Fruit fly (Drosophila melanogaster) whole organism, embryonic: ENCODE results near the gene CG1575.

Source experiments
- ATbp ChIP-seq: fragments of 200-800 bp; sonication (Bioruptor generic); optimal IDR thresholded peaks from 2 replicates; lab custom pipeline; 2017; ENCODE audit warnings: missing biosample characterization, mild to moderate bottlenecking, missing genetic modification characterization, missing genetic modification reagents
- B-H2 ChIP-seq: fragments of 200-800 bp; sonication (Bioruptor generic); optimal IDR thresholded peaks from 2 replicates; lab custom pipeline; 2018; ENCODE audit warnings: missing biosample characterization, mild to moderate bottlenecking, missing genetic modification characterization
- C15 ChIP-seq: fragments of 200-800 bp; sonication (Bioruptor generic); IDR thresholded peaks from 3 replicates; pipeline ENCODE4 v1.3.6; 2022; ENCODE audit warnings: missing biosample characterization, missing genetic modification characterization
- CG11093 ChIP-seq: fragments of 200-800 bp; sonication (Bioruptor generic); IDR thresholded peaks from 3 replicates; pipeline ENCODE4 v1.3.6; 2022; ENCODE audit warnings: missing biosample characterization, missing genetic modification characterization
- CG11456 ChIP-seq: fragments of 200-800 bp; sonication (Bioruptor generic); IDR thresholded peaks from 3 replicates; pipeline ENCODE4 v1.3.6; 2022; ENCODE audit warnings: missing biosample characterization, missing genetic modification characterization
- CG12104 ChIP-seq: fragments of 200-800 bp; sonication (Bioruptor generic); optimal IDR thresholded peaks from 3 replicates; lab custom pipeline; 2016; ENCODE audit warnings: missing biosample characterization, missing genetic modification characterization
- CG1233 ChIP-seq: fragments of 200-800 bp; sonication (Bioruptor generic); optimal IDR thresholded peaks from 4 replicates; lab custom pipeline; 2018; ENCODE audit warnings: missing biosample characterization, mild to moderate bottlenecking, missing genetic modification characterization
- CG13775 ChIP-seq: fragments of 200-800 bp; sonication (Bioruptor generic); optimal IDR thresholded peaks from 3 replicates; lab custom pipeline; 2017; ENCODE audit warnings: missing biosample characterization, mild to moderate bottlenecking, missing genetic modification characterization
- CG14441 ChIP-seq: fragments of 200-800 bp; sonication (Bioruptor generic); IDR thresholded peaks from 2 replicates; pipeline ENCODE4 v1.3.6; 2022; ENCODE audit warnings: missing biosample characterization, missing genetic modification characterization
- CG1832 ChIP-seq: fragments of 200-800 bp; sonication (Bioruptor generic); optimal IDR thresholded peaks from 2 replicates; lab custom pipeline; 2017; ENCODE audit warnings: missing biosample characterization, mild to moderate bottlenecking, missing genetic modification characterization, inconsistent platforms
- CG2678 ChIP-seq: fragments of 200-800 bp; sonication (Bioruptor generic); optimal IDR thresholded peaks from 3 replicates; lab custom pipeline; 2019; ENCODE audit warnings: missing biosample characterization, mild to moderate bottlenecking, missing genetic modification characterization, moderate library complexity
- CG3281 ChIP-seq: fragments of 200-800 bp; sonication (Bioruptor generic); optimal IDR thresholded peaks from 3 replicates; lab custom pipeline; 2017; ENCODE audit warnings: missing biosample characterization, mild to moderate bottlenecking, missing genetic modification characterization
- CG4282 ChIP-seq: fragments of 200-800 bp; sonication (Bioruptor generic); optimal IDR thresholded peaks from 2 replicates; lab custom pipeline; 2016; ENCODE audit warnings: missing biosample characterization, missing genetic modification characterization
- CG4730 ChIP-seq: fragments of 200-800 bp; sonication (Bioruptor generic); IDR thresholded peaks from 2 replicates; pipeline ENCODE4 v1.3.6; 2022; ENCODE audit warnings: missing biosample characterization, missing genetic modification characterization
- CG4820 ChIP-seq: fragments of 200-800 bp; sonication (Bioruptor generic); optimal IDR thresholded peaks from 3 replicates; lab custom pipeline; 2016; ENCODE audit warnings: missing biosample characterization, missing genetic modification characterization
- CG7556 ChIP-seq: fragments of 200-800 bp; sonication (Bioruptor generic); optimal IDR thresholded peaks from 2 replicates; lab custom pipeline; 2017; ENCODE audit warnings: missing biosample characterization, mild to moderate bottlenecking, missing genetic modification characterization
- CG9876 ChIP-seq: fragments of 200-800 bp; sonication (Bioruptor generic); optimal IDR thresholded peaks from 2 replicates; lab custom pipeline; 2016; ENCODE audit warnings: missing biosample characterization, missing genetic modification characterization
- CoRest ChIP-seq: fragments of 200-800 bp; sonication (Bioruptor generic); optimal IDR thresholded peaks from 3 replicates; lab custom pipeline; 2018; ENCODE audit warnings: missing biosample characterization, mild to moderate bottlenecking, missing genetic modification characterization, moderate library complexity
- Dip3 ChIP-seq: fragments of 200-800 bp; sonication (Bioruptor generic); optimal IDR thresholded peaks from 3 replicates; lab custom pipeline; 2016; ENCODE audit warnings: missing biosample characterization, missing genetic modification characterization
- GATAe ChIP-seq: fragments of 200-800 bp; sonication (Bioruptor generic); conservative IDR thresholded peaks from 2 replicates; pipeline ENCODE4 v1.3.6; 2022; ENCODE audit warnings: missing biosample characterization, missing genetic modification characterization
- Gsc ChIP-seq: fragments of 200-800 bp; sonication (Bioruptor generic); IDR thresholded peaks from 2 replicates; pipeline ENCODE4 v1.3.6; 2022; ENCODE audit warnings: missing biosample characterization, missing genetic modification characterization
- HHEX ChIP-seq: fragments of 200-800 bp; sonication (Bioruptor generic); optimal IDR thresholded peaks from 3 replicates; lab custom pipeline; 2017; ENCODE audit warnings: missing biosample characterization, mild to moderate bottlenecking, missing genetic modification characterization, missing genetic modification reagents
- Kr ChIP-seq: fragments of 200-800 bp; sonication (Bioruptor generic); optimal IDR thresholded peaks from 2 replicates; lab custom pipeline; 2017; ENCODE audit warnings: missing biosample characterization, mild to moderate bottlenecking, missing genetic modification characterization
- Lpt ChIP-seq: fragments of >200 bp; optimal IDR thresholded peaks from 2 replicates; lab custom pipeline; 2018; ENCODE audit warnings: missing biosample characterization, missing genetic modification characterization
- Mes4 ChIP-seq: fragments of 200-800 bp; sonication (Bioruptor generic); optimal IDR thresholded peaks from 2 replicates; lab custom pipeline; 2016; ENCODE audit warnings: missing biosample characterization, missing genetic modification characterization
- NfI ChIP-seq: fragments of 200-800 bp; sonication (Bioruptor generic); optimal IDR thresholded peaks from 3 replicates; lab custom pipeline; 2018; ENCODE audit warnings: missing biosample characterization, mild to moderate bottlenecking, missing genetic modification characterization, moderate library complexity
- Sin3A ChIP-seq: fragments of >200 bp; optimal IDR thresholded peaks from 2 replicates; lab custom pipeline; 2018
- Vsx1 ChIP-seq: fragments of 200-800 bp; sonication (Bioruptor generic); optimal IDR thresholded peaks from 2 replicates; lab custom pipeline; 2017; ENCODE audit warnings: missing biosample characterization, mild to moderate bottlenecking, missing genetic modification characterization, missing genetic modification reagents
- cad ChIP-seq: fragments of >200 bp; optimal IDR thresholded peaks from 2 replicates; lab custom pipeline; 2017; ENCODE audit warnings: missing biosample characterization, missing genetic modification characterization
- chn ChIP-seq: fragments of 200-800 bp; sonication (Bioruptor generic); optimal IDR thresholded peaks from 2 replicates; lab custom pipeline; 2016; ENCODE audit warnings: missing biosample characterization, missing genetic modification characterization
- crol ChIP-seq: fragments of 200-800 bp; sonication (Bioruptor generic); IDR thresholded peaks from 2 replicates; pipeline ENCODE4 v1.3.6; 2022; ENCODE audit warnings: missing biosample characterization, missing genetic modification characterization
- da ChIP-seq: fragments of 200-800 bp; sonication (Bioruptor generic); optimal IDR thresholded peaks from 2 replicates; lab custom pipeline; 2016; ENCODE audit warnings: missing biosample characterization, missing genetic modification characterization
- gcm2 ChIP-seq: fragments of 200-800 bp; sonication (Bioruptor generic); optimal IDR thresholded peaks from 2 replicates; lab custom pipeline; 2016; ENCODE audit warnings: missing biosample characterization, missing genetic modification characterization
- gfzf ChIP-seq: fragments of 200-800 bp; sonication (Bioruptor generic); optimal IDR thresholded peaks from 2 replicates; lab custom pipeline; 2016; ENCODE audit warnings: missing biosample characterization, mild to moderate bottlenecking, missing genetic modification characterization, moderate library complexity
- klu ChIP-seq: fragments of 200-800 bp; sonication (Bioruptor generic); IDR thresholded peaks from 2 replicates; pipeline ENCODE4 v1.3.6; 2022; ENCODE audit warnings: missing biosample characterization, missing genetic modification characterization
- knrl ChIP-seq: fragments of 200-800 bp; sonication (Bioruptor generic); IDR thresholded peaks from 3 replicates; pipeline ENCODE4 v1.3.6; 2022; ENCODE audit warnings: missing biosample characterization, missing genetic modification characterization; ENCODE audit not compliant: partially characterized antibody
- mam ChIP-seq: fragments of 200-800 bp; sonication (Bioruptor generic); optimal IDR thresholded peaks from 3 replicates; lab custom pipeline; 2016; ENCODE audit warnings: missing biosample characterization, missing genetic modification characterization
- nerfin-2 ChIP-seq: fragments of 200-800 bp; sonication (Bioruptor generic); IDR thresholded peaks from 2 replicates; pipeline ENCODE4 v1.3.6; 2022; ENCODE audit warnings: missing biosample characterization, missing genetic modification characterization; ENCODE audit not compliant: partially characterized antibody
- pita ChIP-seq: fragments of 200-800 bp; sonication (Bioruptor generic); optimal IDR thresholded peaks from 2 replicates; lab custom pipeline; 2017; ENCODE audit warnings: missing biosample characterization, mild to moderate bottlenecking, missing genetic modification characterization
- run ChIP-seq: fragments of 200-800 bp; sonication (Bioruptor generic); optimal IDR thresholded peaks from 3 replicates; lab custom pipeline; 2018; ENCODE audit warnings: missing biosample characterization, mild to moderate bottlenecking, missing genetic modification characterization
- sd ChIP-seq: fragments of 200-800 bp; sonication (Bioruptor generic); optimal IDR thresholded peaks from 3 replicates; lab custom pipeline; 2018; ENCODE audit warnings: missing biosample characterization, mild to moderate bottlenecking, missing genetic modification characterization, moderate library complexity
- shn ChIP-seq: fragments of 200-800 bp; sonication (Bioruptor generic); optimal IDR thresholded peaks from 3 replicates; lab custom pipeline; 2016; ENCODE audit warnings: missing biosample characterization, missing genetic modification characterization
- so ChIP-seq: fragments of 200-800 bp; sonication (Bioruptor generic); IDR thresholded peaks from 3 replicates; pipeline ENCODE4 v1.3.6; 2022; ENCODE audit warnings: missing biosample characterization, missing genetic modification characterization
- sob ChIP-seq: fragments of 200-800 bp; sonication (Bioruptor generic); IDR thresholded peaks from 2 replicates; pipeline ENCODE4 v1.3.6; 2022; ENCODE audit warnings: missing biosample characterization, missing genetic modification characterization
- sqz ChIP-seq: fragments of 200-800 bp; sonication (Bioruptor generic); optimal IDR thresholded peaks from 3 replicates; lab custom pipeline; 2018; ENCODE audit warnings: missing biosample characterization, mild to moderate bottlenecking, missing genetic modification characterization
- ttk ChIP-seq: fragments of 200-800 bp; sonication (Bioruptor generic); IDR thresholded peaks from 2 replicates; pipeline ENCODE4 v2.1.2; 2022; ENCODE audit warnings: missing biosample characterization, missing genetic modification characterization
- wdn ChIP-seq: fragments of 200-800 bp; sonication (Bioruptor generic); IDR thresholded peaks from 2 replicates; pipeline ENCODE4 v1.3.6; 2022; ENCODE audit warnings: missing biosample characterization, missing genetic modification characterization

CG1575 gene

DNA sequence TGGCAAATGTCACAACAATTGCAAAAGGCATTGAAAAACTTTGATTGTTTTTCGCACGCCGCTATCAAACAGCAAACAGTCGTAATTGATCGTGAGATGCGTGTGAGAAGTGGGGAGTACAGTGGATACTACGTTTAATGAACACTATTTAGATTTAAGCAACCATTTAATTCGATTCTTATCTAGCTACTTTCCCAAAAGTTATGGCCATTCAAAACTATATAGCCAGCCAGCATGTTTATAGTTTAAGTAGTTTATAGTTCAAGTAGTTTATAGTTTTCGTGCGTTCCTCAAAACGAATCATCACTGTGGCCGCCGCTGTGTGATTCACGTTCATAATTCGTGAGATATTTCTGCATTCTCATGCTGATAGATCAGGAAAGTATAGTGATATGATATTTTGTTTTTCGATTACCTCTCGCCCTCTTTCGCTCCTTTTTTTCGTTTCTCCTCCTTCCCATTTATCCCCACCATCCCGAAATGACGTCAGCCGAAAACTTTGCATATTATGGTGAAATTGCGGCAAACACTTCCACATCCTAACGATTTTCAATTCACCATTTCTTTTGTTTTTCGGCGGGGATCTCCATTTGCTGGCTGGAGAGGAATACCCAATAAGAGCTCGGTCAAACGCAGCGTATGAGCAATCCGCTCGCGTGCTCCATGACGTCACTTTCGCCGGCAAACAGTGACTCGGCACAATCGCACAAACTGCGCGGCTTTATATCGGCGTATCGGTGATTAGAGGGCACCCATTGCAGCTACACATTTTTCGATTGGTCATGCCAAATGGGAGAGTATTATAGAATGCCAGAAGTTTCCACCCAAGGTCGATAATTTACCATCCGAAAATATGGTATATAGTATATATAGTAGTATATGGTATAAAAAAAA lies 3.2 kb upstream of the CG1575 start (continued):
- TF ChIP-seq CG1233 (GFP tag; lab: Kevin White, UChicago) (no peak), sob (GFP tag; lab: Robert Waterston, UW) (peak; percentile 76), cad (no peak), CG9876 (GFP tag; lab: Kevin White, UChicago) (no peak), klu (GFP tag; lab: Robert Waterston, UW) (peak; percentile 57; the same call in 1 of the 2 replicates), run (tag; lab: Kevin White, UChicago) (no peak), knrl (GFP tag; lab: Robert Waterston, UW) (no peak), CG7556 (GFP tag; lab: Kevin White, UChicago) (peak; percentile 33), da (no peak), CG2678 (tag; lab: Kevin White, UChicago) (peak; percentile 74), sd (peak; percentile 21), Sin3A (lab: Kevin White, UChicago) (no peak), CG3281 (GFP tag; lab: Kevin White, UChicago) (peak; percentile 79), ATbp (GFP tag; lab: Kevin White, UChicago) (no peak), chn (GFP tag; lab: Kevin White, UChicago) (peak; percentile 15), Gsc (no peak), Dip3 (GFP tag; lab: Kevin White, UChicago) (peak; percentile 74)

DNA sequence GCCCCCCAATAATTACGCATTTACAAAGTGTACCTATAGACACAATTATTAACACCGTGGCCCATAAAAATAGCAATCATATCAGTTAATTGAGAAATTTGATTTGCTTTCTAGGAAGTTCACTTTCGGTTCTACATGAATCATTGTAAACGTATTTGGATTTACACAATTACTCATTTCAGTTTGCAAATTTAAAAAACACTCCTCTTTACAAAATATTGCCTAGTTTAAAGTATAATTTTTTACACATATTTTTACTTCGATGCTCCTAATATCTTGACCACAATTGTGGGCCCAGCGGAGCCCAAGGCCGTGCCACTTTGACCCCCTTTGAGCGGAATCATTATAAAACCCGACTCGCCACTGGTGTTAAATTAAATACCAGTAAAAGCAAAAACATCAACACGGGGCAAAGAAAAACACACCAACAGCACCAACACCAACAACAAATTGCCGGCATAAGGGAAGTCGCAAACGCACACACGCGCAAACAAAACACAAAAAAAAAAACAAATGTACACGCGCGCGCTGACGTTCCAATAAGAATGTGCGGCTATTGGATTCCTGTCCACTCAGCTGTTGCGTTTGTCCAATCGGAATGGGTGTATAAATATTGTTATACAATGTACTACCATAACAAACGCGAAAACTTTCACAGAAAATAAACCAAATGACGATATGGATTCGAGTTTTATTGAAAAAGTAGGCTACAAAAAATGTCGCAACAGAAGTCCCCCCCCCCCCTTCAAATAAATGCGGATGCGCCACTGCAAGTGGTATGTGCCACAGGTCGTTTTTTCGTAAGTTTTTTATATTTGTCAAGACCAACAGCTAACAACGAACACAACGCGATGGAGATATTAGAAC lies 2.1 kb upstream of the CG1575 start:
- TF ChIP-seq Mes4 (GFP tag; lab: Kevin White, UChicago) (peak; percentile 47), ttk (no peak), knrl (GFP tag; lab: Robert Waterston, UW) (no peak), B-H2 (GFP tag; lab: Kevin White, UChicago) (peak; percentile 48), CG4820 (no peak), C15 (GFP tag; lab: Robert Waterston, UW) (no peak), mam (GFP tag; lab: Kevin White, UChicago) (no peak), CG12104 (GFP tag; lab: Kevin White, UChicago) (peak; percentile 42), sqz (no peak), CG13775 (peak; percentile 52), CoRest (tag; lab: Kevin White, UChicago) (peak; percentile 73), Vsx1 (GFP tag; lab: Kevin White, UChicago) (no peak), CG14441 (GFP tag; lab: Robert Waterston, UW) (peak; percentile 61), GATAe (GFP tag; lab: Robert Waterston, UW) (no peak), CG4282 (no peak), NfI (GFP tag; lab: Kevin White, UChicago) (peak; percentile 78), CG11093 (GFP tag; lab: Robert Waterston, UW) (no peak), wdn (GFP tag; lab: Robert Waterston, UW) (no peak), nerfin-2 (GFP tag; lab: Robert Waterston, UW) (no peak), CG11456 (no peak), CG1832 (GFP tag; lab: Kevin White, UChicago) (no peak), crol (peak; percentile 68), so (GFP tag; lab: Robert Waterston, UW) (peak; percentile 75), pita (GFP tag; lab: Kevin White, UChicago) (no peak), Lpt (GFP tag; lab: Kevin White, UChicago) (no peak), gcm2 (GFP tag; lab: Kevin White, UChicago) (no peak), HHEX (GFP tag; lab: Kevin White, UChicago) (peak; percentile 70), shn (GFP tag; lab: Kevin White, UChicago) (no peak), gfzf (GFP tag; lab: Kevin White, UChicago) (no peak), Kr (GFP tag; lab: Kevin White, UChicago) (no peak), CG4730 (no peak)
